Worm (Caenorhabditis elegans): ENCODE data around the gene F25H9.6.

DNA sequence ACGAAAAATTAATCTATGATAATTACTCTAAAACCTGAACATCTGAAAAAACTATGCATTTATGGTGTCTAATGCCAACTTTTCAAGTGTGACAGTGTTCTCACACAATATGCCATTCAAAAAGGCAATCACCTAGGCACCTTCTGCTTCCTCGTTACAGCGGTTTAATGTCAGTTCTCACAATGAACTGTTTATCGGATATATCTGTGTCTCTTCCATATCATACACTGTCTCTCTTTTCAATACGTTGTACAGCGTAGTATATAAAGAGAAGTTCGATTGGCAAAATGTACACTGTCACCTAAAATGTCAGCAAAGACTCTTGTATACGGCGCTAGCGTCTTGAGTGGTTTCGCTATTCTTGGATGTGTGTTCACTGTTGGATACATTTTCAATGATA, 26.5 kb downstream of the F25H9.6 start, which contains the start of gene col-162:
- TF ChIP-seq efl-1 (optimal IDR thresholded peaks at IDR 0.05) (no peak), efl-1 (GFP tag; optimal IDR thresholded peaks at IDR 0.05 in 1 of 2) (no peak), lin-13 (GFP tag; optimal IDR thresholded peaks at IDR 0.05) (no peak), F16B12.6 (tag; optimal IDR thresholded peaks at IDR 0.05) (no peak), fos-1 (tag; optimal IDR thresholded peaks at IDR 0.05) (no peak), nhr-76 (tag; optimal IDR thresholded peaks at IDR 0.05) (no peak)
